Worm (Caenorhabditis elegans): ENCODE data around the gene cgt-2.

cgt-2 gene

DNA sequence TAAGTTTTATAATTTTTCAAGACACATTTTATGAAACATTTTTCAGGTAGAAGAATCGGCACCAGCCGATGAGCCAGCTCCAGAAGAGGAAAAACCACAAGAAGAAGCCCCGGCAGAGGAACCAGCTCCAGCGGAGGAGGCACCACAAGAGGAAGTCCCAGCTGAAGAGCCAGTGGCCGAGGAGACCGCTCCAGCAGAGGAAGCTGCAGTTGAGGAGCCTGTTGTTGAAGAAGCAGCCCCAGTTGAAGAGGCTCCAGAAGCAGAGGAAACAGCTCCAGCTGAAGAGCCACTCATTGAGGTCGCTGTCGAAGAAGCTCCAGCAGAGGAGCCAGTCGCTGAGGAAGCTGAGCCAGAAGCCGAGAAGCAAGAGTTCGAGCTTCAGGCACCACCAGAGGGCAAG is 20.7 kb upstream of the cgt-2 start:
- TF ChIP-seq ceh-83 (GFP tag; optimal IDR thresholded peaks at IDR 0.05) (no peak), drap-1 (GFP tag; optimal IDR thresholded peaks at IDR 0.05) (no peak), sem-2 (GFP tag; optimal IDR thresholded peaks at IDR 0.05) (no peak), lsy-2 (tag; optimal IDR thresholded peaks at IDR 0.05) (no peak), lin-32 (GFP tag; optimal IDR thresholded peaks at IDR 0.05) (no peak), ces-1 (GFP tag; optimal IDR thresholded peaks at IDR 0.05) (no peak), ham-2 (GFP tag; optimal IDR thresholded peaks at IDR 0.05) (no peak), elt-3 (tag; optimal IDR thresholded peaks at IDR 0.05) (no peak), unc-39 (tag; optimal IDR thresholded peaks at IDR 0.05) (no peak)

DNA sequence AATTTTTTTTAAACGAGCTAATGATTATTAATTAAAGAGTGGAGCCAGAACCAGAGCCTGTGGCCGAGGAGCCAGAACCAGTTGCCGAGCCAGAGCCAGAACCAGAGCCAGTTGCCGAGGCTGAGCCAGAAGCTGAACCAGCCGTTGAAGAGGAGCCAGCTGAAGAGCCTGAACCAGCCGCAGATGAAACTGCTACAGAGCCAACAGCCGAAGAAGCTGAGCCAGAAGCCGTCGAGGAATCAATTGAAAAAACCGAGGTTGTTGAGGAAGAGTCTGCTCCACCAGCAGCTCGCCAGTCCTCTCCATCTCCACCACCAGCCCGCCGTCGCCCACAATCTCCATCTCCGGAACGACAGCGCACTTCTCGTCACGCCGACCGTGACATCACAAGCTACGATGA is 19.3 kb upstream of the cgt-2 start:
- TF ChIP-seq ceh-39 (tag; optimal IDR thresholded peaks at IDR 0.05): no peak
- no peak for TF ChIP-seq ceh-83 (GFP tag; optimal IDR thresholded peaks at IDR 0.05)
- no peak for TF ChIP-seq nhr-12 (tag; optimal IDR thresholded peaks at IDR 0.05)
- no peak for TF ChIP-seq lsy-2 (tag; optimal IDR thresholded peaks at IDR 0.05)
- TF ChIP-seq snpc-4 (tag; optimal IDR thresholded peaks at IDR 0.05): no peak
- TF ChIP-seq cnd-1 (tag; optimal IDR thresholded peaks at IDR 0.05): no peak
- TF ChIP-seq mls-2 (tag; optimal IDR thresholded peaks at IDR 0.05): no peak
- TF ChIP-seq elt-1 (tag; optimal IDR thresholded peaks at IDR 0.05; ENCODE audit: borderline replicate concordance, insufficient read depth): no peak
- TF ChIP-seq tbx-8 (GFP tag; optimal IDR thresholded peaks at IDR 0.05): no peak
- no peak for TF ChIP-seq lin-32 (GFP tag; optimal IDR thresholded peaks at IDR 0.05)
- TF ChIP-seq ham-2 (GFP tag; optimal IDR thresholded peaks at IDR 0.05): no peak
- no peak for TF ChIP-seq zip-8 (tag; optimal IDR thresholded peaks at IDR 0.05)
- no peak for TF ChIP-seq bed-3 (GFP tag; optimal IDR thresholded peaks at IDR 0.05)

DNA sequence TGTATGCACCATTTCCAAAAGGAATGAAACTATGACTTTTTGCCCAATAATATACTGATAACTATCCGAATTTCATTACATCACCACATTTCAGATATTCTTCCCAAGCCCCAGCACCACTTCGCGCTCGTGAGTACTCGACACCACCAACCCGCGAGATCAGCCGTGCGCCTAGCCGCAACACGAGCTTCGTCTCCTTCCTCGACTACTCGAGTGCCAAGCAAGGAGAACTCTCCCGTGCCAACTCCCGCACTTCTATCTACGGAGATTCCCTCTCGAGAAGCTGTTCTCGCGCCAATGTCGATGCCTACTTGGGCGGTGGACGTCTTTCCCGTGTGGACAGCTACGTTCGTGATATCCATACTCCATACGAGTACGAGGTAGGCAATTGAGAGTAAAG is 18.4 kb upstream of the cgt-2 start:
- TF ChIP-seq mls-2 (tag; optimal IDR thresholded peaks at IDR 0.05) (no peak), nhr-28 (tag; optimal IDR thresholded peaks at IDR 0.05) (no peak), ham-2 (GFP tag; optimal IDR thresholded peaks at IDR 0.05) (no peak), mep-1 (tag; optimal IDR thresholded peaks at IDR 0.05) (no peak), elt-1 (tag; optimal IDR thresholded peaks at IDR 0.05; ENCODE audit: borderline replicate concordance, insufficient read depth) (no peak)

DNA sequence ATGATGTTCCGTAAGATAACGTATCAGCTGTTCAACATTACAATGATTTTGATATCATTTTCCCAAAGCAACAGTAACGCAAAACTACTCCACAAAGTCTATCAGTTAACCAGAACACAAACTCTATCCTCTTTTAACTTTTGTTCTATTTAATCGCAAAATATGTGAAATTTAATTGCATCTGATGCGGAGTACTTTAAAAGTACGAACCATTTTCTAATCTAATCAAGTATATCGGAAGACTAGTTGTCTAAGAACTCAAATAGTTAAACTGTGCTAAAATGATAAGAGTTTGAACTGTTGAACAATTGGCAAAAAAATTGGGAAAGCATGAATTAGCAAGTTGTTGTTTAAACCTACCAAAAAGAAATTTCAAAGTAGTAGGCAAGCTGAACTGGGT is 13.5 kb upstream of the cgt-2 start:
- TF ChIP-seq M03D4.4 (tag; optimal IDR thresholded peaks at IDR 0.05) (no peak), hlh-1 (tag; optimal IDR thresholded peaks at IDR 0.05) (no peak), ham-2 (GFP tag; optimal IDR thresholded peaks at IDR 0.05) (no peak), mep-1 (tag; optimal IDR thresholded peaks at IDR 0.05) (no peak), snpc-4 (tag; optimal IDR thresholded peaks at IDR 0.05) (no peak), mab-5 (tag; optimal IDR thresholded peaks at IDR 0.05) (no peak), lsy-2 (tag; optimal IDR thresholded peaks at IDR 0.05) (no peak), tbx-8 (GFP tag; optimal IDR thresholded peaks at IDR 0.05) (no peak), lin-13 (tag; optimal IDR thresholded peaks at IDR 0.05) (no peak), nhr-76 (tag; optimal IDR thresholded peaks at IDR 0.05) (no peak), unc-120 (tag; optimal IDR thresholded peaks at IDR 0.05; ENCODE audit: poor library complexity, severe bottlenecking) (no peak), unc-39 (tag; optimal IDR thresholded peaks at IDR 0.05) (no peak), pha-4 (tag; optimal IDR thresholded peaks at IDR 0.05) (no peak), zip-8 (tag; optimal IDR thresholded peaks at IDR 0.05) (no peak), mls-2 (tag; optimal IDR thresholded peaks at IDR 0.05) (no peak), cnd-1 (tag; optimal IDR thresholded peaks at IDR 0.05) (no peak), blmp-1 (tag; optimal IDR thresholded peaks at IDR 0.05) (no peak), sem-2 (GFP tag; optimal IDR thresholded peaks at IDR 0.05) (no peak), nhr-2 (tag; optimal IDR thresholded peaks at IDR 0.05) (no peak), nhr-12 (tag; optimal IDR thresholded peaks at IDR 0.05) (no peak)

DNA sequence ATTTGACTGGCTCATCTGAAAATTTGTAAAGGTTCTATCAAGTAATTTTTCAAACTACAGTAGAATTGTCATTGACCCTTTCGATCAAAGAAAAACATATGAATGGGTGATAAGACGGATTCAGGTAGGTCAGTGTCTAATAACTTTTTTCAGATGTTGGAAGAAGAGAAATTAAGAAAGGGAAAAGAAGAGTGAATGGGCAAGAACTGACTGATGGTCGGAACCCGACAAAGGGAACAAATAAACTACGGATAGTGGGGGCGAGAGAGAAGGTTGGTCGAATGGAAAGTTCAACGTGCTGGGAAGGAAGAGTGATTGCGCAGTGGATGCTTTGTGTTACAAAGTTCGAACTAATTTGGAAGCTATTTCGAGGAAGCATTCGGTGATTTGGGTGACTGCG is 12.8 kb upstream of the cgt-2 start:
- no peak for TF ChIP-seq unc-62 (GFP tag; optimal IDR thresholded peaks at IDR 0.05)
- TF ChIP-seq nhr-237 (tag; optimal IDR thresholded peaks at IDR 0.05): no peak
- no peak for TF ChIP-seq unc-120 (tag; optimal IDR thresholded peaks at IDR 0.05; ENCODE audit: poor library complexity, severe bottlenecking)
- TF ChIP-seq zip-8 (tag; optimal IDR thresholded peaks at IDR 0.05): no peak
- no peak for TF ChIP-seq M03D4.4 (tag; optimal IDR thresholded peaks at IDR 0.05)
- no peak for TF ChIP-seq ceh-39 (tag; optimal IDR thresholded peaks at IDR 0.05)
- no peak for TF ChIP-seq hlh-1 (tag; optimal IDR thresholded peaks at IDR 0.05)
- TF ChIP-seq ces-1 (GFP tag; optimal IDR thresholded peaks at IDR 0.05): no peak
- TF ChIP-seq nhr-28 (tag; optimal IDR thresholded peaks at IDR 0.05): no peak
- TF ChIP-seq blmp-1 (tag; optimal IDR thresholded peaks at IDR 0.05): no peak
- no peak for TF ChIP-seq bed-3 (GFP tag; optimal IDR thresholded peaks at IDR 0.05)
- no peak for TF ChIP-seq ham-2 (GFP tag; optimal IDR thresholded peaks at IDR 0.05)
- no peak for TF ChIP-seq lin-13 (tag; optimal IDR thresholded peaks at IDR 0.05)
- no peak for TF ChIP-seq lsy-2 (tag; optimal IDR thresholded peaks at IDR 0.05)
